Fruit fly (Drosophila melanogaster) whole organism, wandering third instar larva: ENCODE results near the gene Lamtor5.
A peak's percentile ranks its signal among the peaks of the same experiment; 100 is the strongest.

Experiments
- Abd-B ChIP-seq: fragments of >200 bp; optimal IDR thresholded peaks from 2 replicates; lab custom pipeline; 2017; ENCODE audit warnings: missing biosample characterization, missing genetic modification characterization
- Hr78 ChIP-seq: fragments of >200 bp; optimal IDR thresholded peaks from 2 replicates; lab custom pipeline; 2017; ENCODE audit warnings: missing biosample characterization, missing genetic modification characterization
- Mio ChIP-seq: sonication (Bioruptor generic); optimal IDR thresholded peaks from 2 replicates; lab custom pipeline; 2016; ENCODE audit warnings: missing biosample characterization, missing genetic modification characterization
- dl ChIP-seq, 2 experiments: fragments of 175-275, 200-275 bp in 1 of 2; fragments of 200-275 bp in 1 of 2; sonication (Bioruptor generic); optimal IDR thresholded peaks; lab custom pipeline; 2018; ENCODE audit warnings: mild to moderate bottlenecking in 2 of 2, missing biosample characterization in 2 of 2, missing genetic modification characterization in 2 of 2, moderate library complexity in 2 of 2; ENCODE audit not compliant: partially characterized antibody in 2 of 2, insufficient read depth in 1 of 2
- dmrt93B ChIP-seq: fragments of 200-800 bp; sonication (Bioruptor generic); optimal IDR thresholded peaks from 2 replicates; lab custom pipeline; 2018; ENCODE audit warnings: missing biosample characterization, mild to moderate bottlenecking, missing genetic modification characterization
- ey ChIP-seq: fragments of 200-800 bp; sonication (Bioruptor generic); optimal IDR thresholded peaks from 2 replicates; lab custom pipeline; 2016; ENCODE audit warnings: missing biosample characterization, missing genetic modification characterization
- pan ChIP-seq: fragments of >200 bp; optimal IDR thresholded peaks from 2 replicates; lab custom pipeline; 2017
- usp ChIP-seq: fragments of >200 bp; optimal IDR thresholded peaks from 2 replicates; lab custom pipeline; 2017; ENCODE audit warnings: missing biosample characterization, missing genetic modification characterization

dm6 chrX:1858867-1859266, at the start of gene Lamtor5:
- TF ChIP-seq dmrt93B (GFP tag; lab: Kevin White, UChicago) (no peak), Abd-B (GFP tag; lab: Kevin White, UChicago) (no peak), Mio (GFP tag; lab: Kevin White, UChicago) (no peak), ey (peak; percentile 35), dl (GFP tag; optimal IDR thresholded peaks at IDR 0.05; lab: Kevin White, UChicago; ENCODE audit: insufficient read depth in 1 of 2, partially characterized antibody in 2 of 2) (no peak), Hr78 (GFP tag; lab: Kevin White, UChicago) (no peak), pan (lab: Kevin White, UChicago) (no peak), usp (GFP tag; lab: Kevin White, UChicago) (no peak)
